Worm (Caenorhabditis elegans): ENCODE data around the gene W03F9.2.

Gene W03F9.2

DNA sequence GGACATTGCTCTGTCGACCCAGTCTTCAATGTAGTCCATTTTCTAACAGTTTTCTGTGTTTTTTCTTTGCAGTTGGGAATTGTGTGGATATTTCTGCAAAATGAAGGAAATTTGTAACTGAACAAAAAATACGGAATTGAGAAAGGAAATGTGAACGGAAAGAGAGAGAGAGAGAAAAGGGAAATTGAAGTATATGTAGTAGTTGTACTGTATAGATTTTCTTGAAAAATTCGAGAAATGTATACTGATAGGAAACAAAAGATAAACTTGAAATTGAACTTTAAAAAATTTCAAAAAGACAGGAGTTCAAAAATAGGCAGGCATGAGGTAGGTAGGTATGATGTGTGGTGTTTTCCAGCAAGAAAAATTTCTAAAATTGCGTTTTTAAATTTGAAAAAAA is 44.1 kb downstream of the W03F9.2 start, which contains the start of gene daam-1:
Gene daam-1, minus strand, starts transcription at position 101 of the 400 bp plus-strand sequence.
- TF ChIP-seq dao-5 (tag; optimal IDR thresholded peaks at IDR 0.05) (no peak), him-1 (tag; optimal IDR thresholded peaks at IDR 0.05) (no peak), W03F9.2 (tag; optimal IDR thresholded peaks at IDR 0.05) (no peak)

All from whole organism, L4/young adult.